Fruit fly (Drosophila melanogaster) whole organism, wandering third instar larva: ENCODE results near the gene firl.

Source experiments
- Abd-B ChIP-seq: fragments of >200 bp; optimal IDR thresholded peaks from 2 replicates; lab custom pipeline; 2017; ENCODE audit warnings: missing biosample characterization, missing genetic modification characterization
- CG32264 ChIP-seq: fragments of 200-800 bp; sonication (Bioruptor generic); optimal IDR thresholded peaks from 2 replicates; lab custom pipeline; 2016; ENCODE audit warnings: missing biosample characterization, missing genetic modification characterization
- CG9705 ChIP-seq: fragments of 200-800 bp; sonication (Bioruptor generic); optimal IDR thresholded peaks from 2 replicates; lab custom pipeline; 2018; ENCODE audit warnings: missing biosample characterization, mild to moderate bottlenecking, missing genetic modification characterization
- Dfd ChIP-seq: fragments of >200 bp; optimal IDR thresholded peaks from 2 replicates; lab custom pipeline; 2017; ENCODE audit warnings: missing biosample characterization, missing genetic modification characterization
- Dif ChIP-seq: fragments of 200-275, 200-300 bp; sonication (Bioruptor generic); optimal IDR thresholded peaks from 2 replicates; lab custom pipeline; 2018; ENCODE audit warnings: missing biosample characterization, missing genetic modification characterization; ENCODE audit not compliant: partially characterized antibody
- HLH106 ChIP-seq: fragments of 200-800 bp; optimal IDR thresholded peaks from 3 replicates; lab custom pipeline; 2019; ENCODE audit warnings: missing biosample characterization, mild to moderate bottlenecking, missing genetic modification characterization, moderate library complexity
- Hnf4 ChIP-seq: fragments of 200-800 bp; sonication (Bioruptor generic); optimal IDR thresholded peaks from 2 replicates; lab custom pipeline; 2016; ENCODE audit warnings: missing biosample characterization, mild to moderate bottlenecking, missing genetic modification characterization
- Hr83 ChIP-seq: fragments of 200-300 bp; sonication (Bioruptor generic); optimal IDR thresholded peaks from 2 replicates; lab custom pipeline; 2016; ENCODE audit warnings: missing biosample characterization, mild to moderate bottlenecking, missing genetic modification characterization, moderate library complexity; ENCODE audit not compliant: poor library complexity, severe bottlenecking
- Jra ChIP-seq: sonication (Bioruptor generic); optimal IDR thresholded peaks from 2 replicates; lab custom pipeline; 2016; ENCODE audit warnings: missing biosample characterization, missing genetic modification characterization
- Mio ChIP-seq: sonication (Bioruptor generic); optimal IDR thresholded peaks from 2 replicates; lab custom pipeline; 2016; ENCODE audit warnings: missing biosample characterization, missing genetic modification characterization
- Myc ChIP-seq: fragments of >200 bp; optimal IDR thresholded peaks from 2 replicates; lab custom pipeline; 2017
- N ChIP-seq: fragments of >200 bp; optimal IDR thresholded peaks from 2 replicates; lab custom pipeline; 2018; ENCODE audit warnings: missing biosample characterization, missing external identifiers, missing genetic modification characterization
- OdsH ChIP-seq: fragments of 200-800 bp; sonication (Bioruptor generic); optimal IDR thresholded peaks from 2 replicates; lab custom pipeline; 2016; ENCODE audit warnings: missing biosample characterization, mild to moderate bottlenecking, missing genetic modification characterization
- Rel ChIP-seq, 2 experiments: fragments of 200-800 bp; sonication (Bioruptor generic) in 1 of 2; optimal IDR thresholded peaks; 2 replicates in 1 of 2; 3 replicates in 1 of 2; lab custom pipeline; 2016 to 2019; ENCODE audit warnings: mild to moderate bottlenecking in 2 of 2, missing biosample characterization in 2 of 2, missing genetic modification characterization in 2 of 2, moderate library complexity in 1 of 2
- Sp1 ChIP-seq: fragments of 200-800 bp; sonication (Bioruptor generic); optimal IDR thresholded peaks from 3 replicates; lab custom pipeline; 2019; ENCODE audit warnings: missing biosample characterization, mild to moderate bottlenecking, missing genetic modification characterization, moderate library complexity
- Vsx2 ChIP-seq: fragments of 200-300, 225-300 bp; sonication (Bioruptor generic); optimal IDR thresholded peaks from 2 replicates; lab custom pipeline; 2018; ENCODE audit warnings: missing biosample characterization, missing genetic modification characterization; ENCODE audit not compliant: partially characterized antibody
- br ChIP-seq: fragments of 200-800 bp; sonication (Bioruptor generic); optimal IDR thresholded peaks from 2 replicates; lab custom pipeline; 2016; ENCODE audit warnings: missing biosample characterization, missing genetic modification characterization
- brk ChIP-seq: fragments of 200-800 bp; sonication (Bioruptor generic); optimal IDR thresholded peaks from 2 replicates; lab custom pipeline; 2016; ENCODE audit warnings: missing biosample characterization, mild to moderate bottlenecking, missing genetic modification characterization
- dl ChIP-seq, 2 experiments: fragments of 175-275, 200-275 bp in 1 of 2; fragments of 200-275 bp in 1 of 2; sonication (Bioruptor generic); optimal IDR thresholded peaks; lab custom pipeline; 2018; ENCODE audit warnings: mild to moderate bottlenecking in 2 of 2, missing biosample characterization in 2 of 2, missing genetic modification characterization in 2 of 2, moderate library complexity in 2 of 2; ENCODE audit not compliant: partially characterized antibody in 2 of 2, insufficient read depth in 1 of 2
- dmrt93B ChIP-seq: fragments of 200-800 bp; sonication (Bioruptor generic); optimal IDR thresholded peaks from 2 replicates; lab custom pipeline; 2018; ENCODE audit warnings: missing biosample characterization, mild to moderate bottlenecking, missing genetic modification characterization
- dsf ChIP-seq: sonication (Bioruptor generic); optimal IDR thresholded peaks from 2 replicates; lab custom pipeline; 2016; ENCODE audit warnings: missing biosample characterization, missing genetic modification characterization, borderline replicate concordance
- ey ChIP-seq: fragments of 200-800 bp; sonication (Bioruptor generic); optimal IDR thresholded peaks from 2 replicates; lab custom pipeline; 2016; ENCODE audit warnings: missing biosample characterization, missing genetic modification characterization
- foxo ChIP-seq, 2 experiments: fragments of 200-800 bp; sonication (Bioruptor generic); optimal IDR thresholded peaks; 2 replicates in 1 of 2; 3 replicates in 1 of 2; lab custom pipeline; 2016 to 2017; ENCODE audit warnings: missing biosample characterization in 2 of 2, missing genetic modification characterization in 2 of 2
- fru ChIP-seq: fragments of 200-800 bp; sonication (Bioruptor generic); optimal IDR thresholded peaks from 3 replicates; lab custom pipeline; 2016; ENCODE audit warnings: missing biosample characterization, mild to moderate bottlenecking, missing genetic modification characterization
- h ChIP-seq: fragments of 200-800 bp; sonication (Bioruptor generic); optimal IDR thresholded peaks from 3 replicates; lab custom pipeline; 2016; ENCODE audit warnings: missing biosample characterization, mild to moderate bottlenecking, missing genetic modification characterization
- jim ChIP-seq: fragments of 175-275, 200-325 bp; sonication (Bioruptor generic); optimal IDR thresholded peaks from 2 replicates; lab custom pipeline; 2016; ENCODE audit warnings: missing biosample characterization, mild to moderate bottlenecking, missing genetic modification characterization
- lola ChIP-seq: fragments of >200 bp; optimal IDR thresholded peaks from 2 replicates; lab custom pipeline; 2017; ENCODE audit warnings: missing biosample characterization, missing genetic modification characterization
- pan ChIP-seq: fragments of >200 bp; optimal IDR thresholded peaks from 2 replicates; lab custom pipeline; 2017
- psq ChIP-seq: fragments of 200-800 bp; sonication (Bioruptor generic); optimal IDR thresholded peaks from 3 replicates; lab custom pipeline; 2017; ENCODE audit warnings: missing biosample characterization, mild to moderate bottlenecking, missing genetic modification characterization, moderate library complexity
- rgr ChIP-seq: fragments of 200-800 bp; sonication (Bioruptor generic); optimal IDR thresholded peaks from 3 replicates; lab custom pipeline; 2016; ENCODE audit warnings: missing biosample characterization, mild to moderate bottlenecking, missing genetic modification characterization
- sv ChIP-seq: fragments of 200-800 bp; sonication (Bioruptor generic); optimal IDR thresholded peaks from 3 replicates; lab custom pipeline; 2016; ENCODE audit warnings: missing biosample characterization, missing genetic modification characterization
- tai ChIP-seq: sonication (Bioruptor generic); optimal IDR thresholded peaks from 2 replicates; lab custom pipeline; 2016; ENCODE audit warnings: missing biosample characterization, missing genetic modification characterization
- usp ChIP-seq: fragments of >200 bp; optimal IDR thresholded peaks from 2 replicates; lab custom pipeline; 2017; ENCODE audit warnings: missing biosample characterization, missing genetic modification characterization
- woc ChIP-seq: sonication (Bioruptor generic); optimal IDR thresholded peaks from 2 replicates; lab custom pipeline; 2016; ENCODE audit warnings: missing biosample characterization, mild to moderate bottlenecking, missing genetic modification characterization

firl gene

DNA sequence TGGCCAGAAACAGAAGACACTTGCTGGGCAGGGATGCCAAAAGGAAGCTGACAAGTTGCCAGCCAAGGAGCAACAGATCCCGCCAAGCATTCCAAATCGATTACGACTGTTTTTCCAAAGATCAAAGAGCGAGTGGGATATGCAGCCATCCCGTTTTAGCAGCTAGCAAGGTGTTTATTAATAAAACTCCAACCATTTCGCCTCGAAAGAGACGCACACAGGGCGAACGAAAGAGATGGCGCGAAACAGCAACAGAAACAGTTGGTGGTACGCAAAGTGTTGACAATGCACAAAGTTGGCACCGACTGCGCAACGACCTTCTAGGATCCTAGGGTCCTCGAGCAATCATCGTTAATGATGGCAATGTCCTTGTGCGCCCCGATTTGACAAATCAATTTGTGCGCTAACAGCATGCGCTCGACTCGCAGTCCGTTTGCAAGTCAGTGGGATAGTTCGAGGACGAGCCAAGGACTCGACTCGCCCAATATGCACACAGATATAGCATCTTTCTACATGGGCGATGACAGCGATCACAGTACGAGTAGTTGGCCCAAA is 13.3 kb upstream of the firl start:
- TF ChIP-seq foxo (GFP tag; optimal IDR thresholded peaks at IDR 0.05; lab: Kevin White, UChicago) (no peak), brk (no peak), jim (GFP tag; lab: Kevin White, UChicago) (no peak), dl (GFP tag; optimal IDR thresholded peaks at IDR 0.05; lab: Kevin White, UChicago; ENCODE audit: insufficient read depth in 1 of 2, partially characterized antibody in 2 of 2) (no peak), dmrt93B (GFP tag; lab: Kevin White, UChicago) (no peak), N (GFP tag; lab: Kevin White, UChicago) (no peak), sv (GFP tag; lab: Kevin White, UChicago) (no peak), dsf (GFP tag; lab: Kevin White, UChicago) (no peak), Hnf4 (GFP tag; lab: Kevin White, UChicago) (no peak)

DNA sequence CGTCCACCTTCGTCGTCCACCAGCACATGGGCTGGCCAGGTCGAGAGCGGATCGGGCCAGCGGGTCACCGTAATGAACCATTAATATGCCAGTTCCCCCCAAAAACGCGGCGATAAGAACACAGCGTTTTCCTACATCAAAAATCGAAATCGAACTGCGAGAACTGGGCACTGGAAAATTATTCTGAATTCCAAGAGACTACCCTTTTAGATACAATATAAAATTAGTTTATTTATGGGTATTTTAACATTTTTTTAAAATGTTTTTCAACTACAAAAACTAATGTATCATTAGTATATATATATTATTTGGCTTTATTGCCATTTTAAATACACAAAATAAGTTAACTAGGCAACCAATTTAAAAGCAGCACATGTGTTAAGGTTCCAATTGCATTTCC is 12.1 kb upstream of the firl start:
- TF ChIP-seq Sp1, result no peak
- TF ChIP-seq psq (GFP tag; lab: Kevin White, UChicago), result no peak
- no peak for TF ChIP-seq dmrt93B (GFP tag; lab: Kevin White, UChicago)
- TF ChIP-seq pan (lab: Kevin White, UChicago), result no peak
- no peak for TF ChIP-seq Vsx2 (GFP tag; lab: Kevin White, UChicago)
- no peak for TF ChIP-seq rgr (GFP tag; lab: Kevin White, UChicago)
- no peak for TF ChIP-seq tai (GFP tag; lab: Kevin White, UChicago)
- no peak for TF ChIP-seq Jra (GFP tag; lab: Kevin White, UChicago)
- no peak for TF ChIP-seq br (GFP tag; lab: Kevin White, UChicago)
- no peak for TF ChIP-seq dl (GFP tag; optimal IDR thresholded peaks at IDR 0.05; lab: Kevin White, UChicago; ENCODE audit: insufficient read depth in 1 of 2, partially characterized antibody in 2 of 2)
- no peak for TF ChIP-seq h (GFP tag; lab: Kevin White, UChicago)
- no peak for TF ChIP-seq Mio
- TF ChIP-seq jim (GFP tag; lab: Kevin White, UChicago), result no peak
- TF ChIP-seq HLH106 (tag; lab: Kevin White, UChicago), result no peak
- no peak for TF ChIP-seq ey
- no peak for TF ChIP-seq Hr83 (GFP tag; lab: Kevin White, UChicago)
- TF ChIP-seq Rel (GFP tag; optimal IDR thresholded peaks at IDR 0.05; lab: Kevin White, UChicago), result no peak
- no peak for TF ChIP-seq Rel (tag; optimal IDR thresholded peaks at IDR 0.05; lab: Kevin White, UChicago)
- no peak for TF ChIP-seq Dif (GFP tag; lab: Kevin White, UChicago)
- no peak for TF ChIP-seq lola (GFP tag; lab: Kevin White, UChicago)

DNA sequence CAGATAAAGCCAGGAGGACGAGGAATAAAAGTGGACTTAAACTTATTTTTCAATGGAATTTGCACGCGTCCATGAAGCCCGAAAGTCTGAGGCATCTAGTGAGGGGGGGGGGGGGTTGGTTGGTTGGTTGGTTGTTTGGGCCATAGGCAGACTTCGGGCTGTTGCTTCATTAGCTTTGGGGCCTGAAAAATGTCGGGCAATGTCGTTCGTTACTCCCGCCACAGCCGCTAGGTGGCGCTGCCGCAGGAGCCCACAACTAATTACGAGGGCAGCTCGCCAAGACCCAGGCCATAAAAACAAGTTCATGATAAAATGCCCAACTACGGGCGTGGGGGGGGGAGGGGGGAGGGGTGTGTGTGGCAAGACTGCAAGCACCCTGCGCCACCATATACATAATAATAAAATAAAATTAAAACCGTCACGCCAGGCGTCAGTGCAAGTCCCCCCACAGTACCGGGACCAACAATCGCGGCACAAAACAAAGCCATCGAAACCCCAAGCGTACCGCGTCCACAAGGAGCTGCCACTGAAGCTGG is 11.6 kb upstream of the firl start:
- TF ChIP-seq Rel (GFP tag; optimal IDR thresholded peaks at IDR 0.05; lab: Kevin White, UChicago) (no peak), Rel (tag; optimal IDR thresholded peaks at IDR 0.05; lab: Kevin White, UChicago) (no peak), HLH106 (tag; lab: Kevin White, UChicago) (no peak), Hnf4 (GFP tag; lab: Kevin White, UChicago) (no peak), Hr83 (GFP tag; lab: Kevin White, UChicago) (no peak), Myc (lab: Kevin White, UChicago) (no peak), woc (GFP tag; lab: Kevin White, UChicago) (no peak), ey (no peak), psq (GFP tag; lab: Kevin White, UChicago) (no peak), jim (GFP tag; lab: Kevin White, UChicago) (no peak), Abd-B (no peak), usp (GFP tag; lab: Kevin White, UChicago) (no peak), dmrt93B (GFP tag; lab: Kevin White, UChicago) (no peak), brk (no peak), fru (GFP tag; lab: Kevin White, UChicago) (no peak), tai (GFP tag; lab: Kevin White, UChicago) (no peak), Jra (GFP tag; lab: Kevin White, UChicago) (no peak), lola (GFP tag; lab: Kevin White, UChicago) (no peak), h (GFP tag; lab: Kevin White, UChicago) (no peak), OdsH (GFP tag; lab: Kevin White, UChicago) (no peak)

DNA sequence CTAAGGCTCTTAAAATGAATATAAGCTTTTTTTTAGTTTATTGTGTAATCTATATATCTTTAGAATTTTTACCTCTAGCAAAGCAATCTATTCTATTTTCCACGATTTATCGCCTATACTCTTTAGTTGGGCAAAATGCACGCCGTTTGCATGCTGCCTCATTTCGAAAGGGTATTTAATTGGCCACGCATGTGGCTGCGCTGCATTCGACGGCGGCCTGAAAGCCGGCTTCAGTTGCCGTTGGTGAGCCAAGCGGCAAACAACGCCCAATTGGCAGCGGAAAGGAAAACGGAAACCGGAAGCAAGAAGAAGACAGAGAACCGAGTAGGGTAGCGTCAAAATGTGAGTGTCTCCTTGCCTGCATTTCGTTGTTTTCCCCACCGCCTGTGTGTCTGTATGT is 9.3 kb upstream of the firl start, which contains the start of gene CG14947:
Gene CG14947, plus strand, starts transcription at position 251 of the 400 bp plus-strand sequence.
- no peak for TF ChIP-seq Mio
- no peak for TF ChIP-seq CG9705 (GFP tag; lab: Kevin White, UChicago)
- no peak for TF ChIP-seq h (GFP tag; lab: Kevin White, UChicago)
- TF ChIP-seq OdsH (GFP tag; lab: Kevin White, UChicago), result no peak
- TF ChIP-seq Dfd (GFP tag; lab: Kevin White, UChicago), result no peak
- no peak for TF ChIP-seq CG32264 (GFP tag; lab: Kevin White, UChicago)
- TF ChIP-seq, all 38 proteins: peak for 0
